Worm (Caenorhabditis elegans) whole organism, late embryonic: Measurements from ENCODE around the gene M04B2.7.

Experiments
- C38D4.7 ChIP-seq: fragments of 200-800 bp; sonication (Bioruptor generic); optimal IDR thresholded peaks from 2 replicates; lab custom pipeline; 2018; ENCODE audit warnings: mild to moderate bottlenecking, missing genetic modification characterization, moderate library complexity, missing compliant biosample characterization
- ahr-1 ChIP-seq: sonication (generic microtip); optimal IDR thresholded peaks from 2 replicates; lab custom pipeline; 2016; ENCODE audit warnings: missing genetic modification characterization, missing compliant biosample characterization
- ama-1 ChIP-seq: fragments of 150-350 bp; optimal IDR thresholded peaks from 2 replicates; lab custom pipeline; 2014
- ceh-22 ChIP-seq: sonication (generic microtip); optimal IDR thresholded peaks from 2 replicates; lab custom pipeline; 2017; ENCODE audit warnings: missing biosample characterization, missing genetic modification characterization
- fkh-10 ChIP-seq: fragments of 150-350 bp; optimal IDR thresholded peaks from 2 replicates; lab custom pipeline; 2014; ENCODE audit warnings: missing biosample characterization, missing genetic modification reagents, missing genetic modification characterization
- gmeb-2 ChIP-seq: sonication (generic microtip); optimal IDR thresholded peaks from 2 replicates; lab custom pipeline; 2016; ENCODE audit warnings: missing genetic modification characterization, inconsistent platforms, missing compliant biosample characterization
- hlh-8 ChIP-seq: sonication (generic microtip); optimal IDR thresholded peaks from 2 replicates; lab custom pipeline; 2016; ENCODE audit warnings: missing genotype, missing genetic modification characterization, missing compliant biosample characterization
- lim-6 ChIP-seq: sonication (generic microtip); optimal IDR thresholded peaks from 2 replicates; lab custom pipeline; 2016; ENCODE audit warnings: missing genetic modification characterization, missing compliant biosample characterization
- nhr-11 ChIP-seq: fragments of 150-350 bp; optimal IDR thresholded peaks from 2 replicates; lab custom pipeline; 2014; ENCODE audit warnings: missing biosample characterization, missing genetic modification characterization
- ztf-16 ChIP-seq: sonication (generic microtip); optimal IDR thresholded peaks from 2 replicates; lab custom pipeline; 2017; ENCODE audit warnings: missing genetic modification characterization, missing compliant biosample characterization

ce11 chrIV:11522225-11522952 is 26.2 kb downstream of the M04B2.7 start:
- TF ChIP-seq C38D4.7: no peak
- no peak for TF ChIP-seq lim-6 (tag; lab: Kevin White, UChicago)
- TF ChIP-seq ahr-1 (tag; lab: Kevin White, UChicago): no peak
- no peak for TF ChIP-seq fkh-10 (GFP tag; lab: Kevin White, UChicago)
- TF ChIP-seq ceh-22: no peak
- no peak for TF ChIP-seq hlh-8 (tag; lab: Kevin White, UChicago)
- no peak for TF ChIP-seq nhr-11
- no peak for TF ChIP-seq ama-1 (lab: Kevin White, UChicago)
- TF ChIP-seq gmeb-2: no peak
- TF ChIP-seq ztf-16 (tag; lab: Kevin White, UChicago): no peak
